Worm (Caenorhabditis elegans): ENCODE results near the gene ddl-3.

ce11 chrII:14365182-14365751, 21.0 kb upstream of the ddl-3 start, which contains the start of gene imb-2:
- no peak for TF ChIP-seq tra-4 (tag; optimal IDR thresholded peaks at IDR 0.05)
- TF ChIP-seq flt-1 (GFP tag; IDR thresholded peaks at IDR 0.05) = no peak
- no peak for TF ChIP-seq hmbx-1 (tag; optimal IDR thresholded peaks at IDR 0.05)
- TF ChIP-seq ama-1 (optimal IDR thresholded peaks at IDR 0.05) = no peak

Measured in whole organism, early embryonic.